Fruit fly (Drosophila melanogaster) Kc167 (cell line): ENCODE measurements around the gene pasi2.

Source experiments
- insv ChIP-seq: fragments of >200 bp; optimal IDR thresholded peaks from 3 replicates; lab custom pipeline; 2018; ENCODE audit warnings: missing external identifiers
- psq ChIP-seq: fragments of >200 bp; optimal IDR thresholded peaks from 2 replicates; lab custom pipeline; 2017; ENCODE audit warnings: missing external identifiers
- ttk ChIP-seq: sonication (Bioruptor generic); optimal IDR thresholded peaks from 2 replicates; lab custom pipeline; 2017; ENCODE audit warnings: missing external identifiers

DNA sequence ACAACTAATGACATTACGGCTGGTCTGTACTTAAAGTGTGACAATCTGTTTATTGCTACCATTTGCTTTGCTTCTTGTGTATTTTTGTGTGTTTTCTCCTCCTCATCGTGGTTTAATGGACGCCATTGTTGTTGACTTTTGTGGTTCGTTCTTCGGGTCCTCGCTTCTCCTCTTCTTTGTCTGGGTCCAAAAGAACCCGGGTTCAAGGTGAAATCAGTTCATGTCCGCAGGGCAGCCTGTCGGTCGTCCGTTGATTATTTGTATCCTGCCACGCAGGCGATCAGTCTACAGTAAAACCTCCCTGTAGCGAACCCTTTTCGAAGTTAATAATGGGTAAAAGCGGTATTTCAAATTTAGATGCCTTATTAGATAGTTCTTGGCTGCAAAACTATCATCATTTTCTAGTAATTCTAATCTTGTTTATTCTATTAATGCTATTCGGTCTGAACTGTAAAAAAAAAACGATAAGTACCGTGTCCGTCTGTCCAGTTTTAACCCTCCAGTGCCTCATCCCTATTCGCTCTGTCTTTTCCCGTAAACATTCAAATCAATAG is 14.4 kb downstream of the pasi2 start:
- TF ChIP-seq ttk (lab: Kevin White, UChicago) (no peak), insv (no peak), psq (no peak)
